Fruit fly (Drosophila melanogaster) whole organism, embryonic: ENCODE results near the gene GILT3.

Experiments used
- CG10267 ChIP-seq: fragments of 200-800 bp; sonication (Bioruptor generic); optimal IDR thresholded peaks from 2 replicates; lab custom pipeline; 2018; ENCODE audit warnings: missing biosample characterization, mild to moderate bottlenecking, missing genetic modification characterization, moderate library complexity
- CG11504 ChIP-seq: fragments of 200-800 bp; sonication (Bioruptor generic); optimal IDR thresholded peaks from 3 replicates; lab custom pipeline; 2019; ENCODE audit warnings: missing biosample characterization, mild to moderate bottlenecking, missing genetic modification characterization, moderate library complexity
- CG12391 ChIP-seq: fragments of 200-800 bp; sonication (Bioruptor generic); optimal IDR thresholded peaks from 3 replicates; lab custom pipeline; 2018; ENCODE audit warnings: missing biosample characterization, mild to moderate bottlenecking, missing genetic modification characterization, moderate library complexity
- CG15269 ChIP-seq: fragments of 200-800 bp; sonication (Bioruptor generic); optimal IDR thresholded peaks from 2 replicates; lab custom pipeline; 2018; ENCODE audit warnings: missing biosample characterization, mild to moderate bottlenecking, missing genetic modification characterization, moderate library complexity
- CG15514 ChIP-seq: fragments of 200-800 bp; sonication (Bioruptor generic); optimal IDR thresholded peaks from 3 replicates; lab custom pipeline; 2017; ENCODE audit warnings: missing biosample characterization, missing genetic modification characterization, mild to moderate bottlenecking, moderate library complexity, missing genetic modification reagents
- CG18011 ChIP-seq: fragments of 200-800 bp; sonication (Bioruptor generic); optimal IDR thresholded peaks from 2 replicates; lab custom pipeline; 2017; ENCODE audit warnings: missing biosample characterization, missing genetic modification characterization, mild to moderate bottlenecking, moderate library complexity, missing genotype
- CG18262 ChIP-seq: fragments of 200-800 bp; optimal IDR thresholded peaks from 3 replicates; lab custom pipeline; 2019; ENCODE audit warnings: missing biosample characterization, mild to moderate bottlenecking, missing genetic modification characterization, moderate library complexity
- CG18764 ChIP-seq: fragments of 200-800 bp; sonication (Bioruptor generic); optimal IDR thresholded peaks from 3 replicates; lab custom pipeline; 2016; ENCODE audit warnings: missing biosample characterization, missing genetic modification characterization
- CG2120 ChIP-seq: fragments of 200-800 bp; sonication (Bioruptor generic); optimal IDR thresholded peaks from 3 replicates; lab custom pipeline; 2016; ENCODE audit warnings: missing biosample characterization, missing genetic modification characterization
- CG2889 ChIP-seq: fragments of 200-800 bp; sonication (Bioruptor generic); IDR thresholded peaks from 3 replicates; pipeline ENCODE4 v1.3.6; 2022; ENCODE audit warnings: missing biosample characterization, missing genetic modification characterization
- CG30020 ChIP-seq: fragments of 200-800 bp; optimal IDR thresholded peaks from 2 replicates; lab custom pipeline; 2019; ENCODE audit warnings: missing biosample characterization, mild to moderate bottlenecking, missing genetic modification characterization, moderate library complexity
- CG3847 ChIP-seq: fragments of 200-800 bp; sonication (Bioruptor generic); IDR thresholded peaks from 2 replicates; pipeline ENCODE4 v1.3.6; 2022; ENCODE audit warnings: missing biosample characterization, missing genetic modification characterization
- CG4617 ChIP-seq: fragments of 200-800 bp; sonication (Bioruptor generic); optimal IDR thresholded peaks from 3 replicates; lab custom pipeline; 2016; ENCODE audit warnings: missing biosample characterization, missing genetic modification characterization, borderline replicate concordance
- CG7839 ChIP-seq: fragments of 200-800 bp; sonication (Bioruptor generic); optimal IDR thresholded peaks from 3 replicates; lab custom pipeline; 2018; ENCODE audit warnings: missing biosample characterization, mild to moderate bottlenecking, missing genetic modification characterization, moderate library complexity
- CG8290 ChIP-seq, 3 experiments: fragments of 200-800 bp; sonication (Bioruptor generic); optimal IDR thresholded peaks; 2 replicates each; lab custom pipeline; 2016 to 2019; ENCODE audit warnings: missing biosample characterization in 3 of 3, missing genetic modification characterization in 3 of 3, mild to moderate bottlenecking in 2 of 3, moderate library complexity in 1 of 3
- CG8924 ChIP-seq: fragments of 200-800 bp; optimal IDR thresholded peaks from 3 replicates; lab custom pipeline; 2019; ENCODE audit warnings: missing biosample characterization, mild to moderate bottlenecking, missing genetic modification characterization, moderate library complexity
- Dp ChIP-seq: fragments of 200-800 bp; sonication (Bioruptor generic); optimal IDR thresholded peaks from 2 replicates; lab custom pipeline; 2018; ENCODE audit warnings: missing biosample characterization, mild to moderate bottlenecking, missing genetic modification characterization, moderate library complexity
- ERR ChIP-seq: fragments of 200-800 bp; sonication (Bioruptor generic); optimal IDR thresholded peaks from 2 replicates; lab custom pipeline; 2016; ENCODE audit warnings: missing biosample characterization, missing genetic modification characterization
- Ets65A ChIP-seq: fragments of 200-800 bp; sonication (Bioruptor generic); peaks from one replicate; lab custom pipeline; 2016; ENCODE audit warnings: missing biosample characterization, missing genetic modification characterization
- Ets97D ChIP-seq: fragments of 200-800 bp; sonication (Bioruptor generic); optimal IDR thresholded peaks from 3 replicates; lab custom pipeline; 2016; ENCODE audit warnings: missing biosample characterization, missing genetic modification characterization
- Mes4 ChIP-seq: fragments of 200-800 bp; sonication (Bioruptor generic); optimal IDR thresholded peaks from 2 replicates; lab custom pipeline; 2016; ENCODE audit warnings: missing biosample characterization, missing genetic modification characterization
- NFAT ChIP-seq: fragments of 200-800 bp; sonication (Bioruptor generic); IDR thresholded peaks from 2 replicates; pipeline ENCODE4 v1.3.6; 2022; ENCODE audit warnings: missing biosample characterization, missing genetic modification characterization
- Nf-YA ChIP-seq: fragments of 200-800 bp; sonication (Bioruptor generic); IDR thresholded peaks from 2 replicates; pipeline ENCODE4 v1.3.6; 2022; ENCODE audit warnings: missing biosample characterization, missing genetic modification characterization
- Nf-YC ChIP-seq: fragments of 200-800 bp; optimal IDR thresholded peaks from 3 replicates; lab custom pipeline; 2019; ENCODE audit warnings: missing biosample characterization, mild to moderate bottlenecking, missing genetic modification characterization, moderate library complexity
- PHDP ChIP-seq: fragments of 200-800 bp; sonication (Bioruptor generic); optimal IDR thresholded peaks from 3 replicates; lab custom pipeline; 2018; ENCODE audit warnings: missing biosample characterization, mild to moderate bottlenecking, missing genetic modification characterization, moderate library complexity
- Pdp1 ChIP-seq, 2 experiments: fragments of 200-800 bp; sonication (Bioruptor generic); optimal IDR thresholded peaks; 3 replicates each; lab custom pipeline; 2016; ENCODE audit warnings: missing biosample characterization in 2 of 2, missing genetic modification characterization in 2 of 2, mild to moderate bottlenecking in 1 of 2, moderate library complexity in 1 of 2
- Poxn ChIP-seq: fragments of 200-800 bp; sonication (Bioruptor generic); IDR thresholded peaks from 2 replicates; pipeline ENCODE4 v1.3.6; 2022; ENCODE audit warnings: missing biosample characterization, missing genetic modification characterization
- Ptx1 ChIP-seq: fragments of 200-800 bp; sonication (Bioruptor generic); IDR thresholded peaks from 2 replicates; pipeline ENCODE4 v1.3.6; 2022; ENCODE audit warnings: missing biosample characterization, missing genetic modification characterization
- Sox102F ChIP-seq: fragments of 200-800 bp; sonication (Bioruptor generic); optimal IDR thresholded peaks from 2 replicates; lab custom pipeline; 2018; ENCODE audit warnings: missing biosample characterization, mild to moderate bottlenecking, missing genetic modification characterization, moderate library complexity
- Sry-δ ChIP-seq: fragments of 200-800 bp; sonication (Bioruptor generic); optimal IDR thresholded peaks from 2 replicates; lab custom pipeline; 2016; ENCODE audit warnings: missing biosample characterization, missing genetic modification characterization
- Stat92E ChIP-seq, 3 experiments: fragments of >200 bp in 2 of 3; fragments of 200-800 bp in 1 of 3; sonication (Bioruptor generic) in 1 of 3; optimal IDR thresholded peaks; 2 replicates each; lab custom pipeline; 2017 to 2019; ENCODE audit warnings: missing biosample characterization in 3 of 3, missing genetic modification characterization in 3 of 3, mild to moderate bottlenecking in 1 of 3, moderate library complexity in 1 of 3
- Xbp1 ChIP-seq: fragments of 200-800 bp; sonication (Bioruptor generic); optimal IDR thresholded peaks from 3 replicates; lab custom pipeline; 2016; ENCODE audit warnings: missing biosample characterization, mild to moderate bottlenecking, missing genetic modification characterization
- ac ChIP-seq: fragments of 200-800 bp; sonication (Bioruptor generic); optimal IDR thresholded peaks from 3 replicates; lab custom pipeline; 2017; ENCODE audit warnings: missing biosample characterization, mild to moderate bottlenecking, missing genetic modification characterization
- ase ChIP-seq: fragments of 200-800 bp; sonication (Bioruptor generic); IDR thresholded peaks from 3 replicates; pipeline ENCODE4 v1.3.6; 2022; ENCODE audit warnings: missing biosample characterization, missing genetic modification characterization
- bsh ChIP-seq, 2 experiments: fragments of 200-800 bp; sonication (Bioruptor generic); optimal IDR thresholded peaks; 2 replicates each; lab custom pipeline; 2017 to 2018; ENCODE audit warnings: mild to moderate bottlenecking in 2 of 2, missing biosample characterization in 2 of 2, missing genetic modification characterization in 2 of 2, moderate library complexity in 1 of 2
- chn ChIP-seq: fragments of 200-800 bp; sonication (Bioruptor generic); optimal IDR thresholded peaks from 2 replicates; lab custom pipeline; 2016; ENCODE audit warnings: missing biosample characterization, missing genetic modification characterization
- dpn ChIP-seq, 2 experiments: fragments of 200-800 bp; sonication (Bioruptor generic); optimal IDR thresholded peaks; 3 replicates each; lab custom pipeline; 2016; ENCODE audit warnings: missing biosample characterization in 2 of 2, missing genetic modification characterization in 2 of 2
- eve ChIP-seq, 2 experiments: fragments of >200 bp; optimal IDR thresholded peaks; 2 replicates each; lab custom pipeline; 2017; ENCODE audit warnings: missing biosample characterization in 2 of 2, missing genetic modification characterization in 2 of 2
- exex ChIP-seq: fragments of 200-800 bp; sonication (Bioruptor generic); optimal IDR thresholded peaks from 4 replicates; lab custom pipeline; 2018; ENCODE audit warnings: missing biosample characterization, mild to moderate bottlenecking, missing genetic modification characterization, moderate library complexity
- gsb-n ChIP-seq: fragments of 200-800 bp; sonication (Bioruptor generic); optimal IDR thresholded peaks from 3 replicates; lab custom pipeline; 2018; ENCODE audit warnings: missing biosample characterization, mild to moderate bottlenecking, missing genetic modification characterization
- lmd ChIP-seq: fragments of 200-800 bp; sonication (Bioruptor generic); IDR thresholded peaks from 2 replicates; pipeline ENCODE4 v1.3.6; 2022; ENCODE audit warnings: missing biosample characterization, missing genetic modification characterization
- oc ChIP-seq: fragments of 200-800 bp; sonication (Bioruptor generic); optimal IDR thresholded peaks from 2 replicates; lab custom pipeline; 2018; ENCODE audit warnings: missing biosample characterization, mild to moderate bottlenecking, missing genetic modification characterization, moderate library complexity
- otp ChIP-seq: fragments of 200-800 bp; sonication (Bioruptor generic); IDR thresholded peaks from 3 replicates; pipeline ENCODE4, ENCODE4 v1.3.6; 2022; ENCODE audit warnings: missing biosample characterization, missing genetic modification characterization
- pnt ChIP-seq: fragments of 200-800 bp; sonication (Bioruptor generic); optimal IDR thresholded peaks from 3 replicates; lab custom pipeline; 2016; ENCODE audit warnings: missing biosample characterization, missing genetic modification characterization
- salm ChIP-seq: fragments of 200-800 bp; sonication (Bioruptor generic); optimal IDR thresholded peaks from 2 replicates; lab custom pipeline; 2018; ENCODE audit warnings: missing biosample characterization, mild to moderate bottlenecking, missing genetic modification characterization
- sug ChIP-seq: fragments of 200-800 bp; optimal IDR thresholded peaks from 2 replicates; lab custom pipeline; 2019; ENCODE audit warnings: missing biosample characterization, mild to moderate bottlenecking, missing genetic modification characterization, moderate library complexity
- z ChIP-seq: fragments of 200-800 bp; sonication (Bioruptor generic); IDR thresholded peaks from 3 replicates; pipeline ENCODE4 v1.3.6; 2022; ENCODE audit warnings: missing biosample characterization, missing genetic modification characterization

The GILT3 gene

dm6 chr3R:23721936-23722335 is 44.8 kb downstream of the GILT3 start (continued):
- TF ChIP-seq CG11504 (tag; lab: Kevin White, UChicago) (peak; percentile 50), NFAT (peak; percentile 32; the same call in 1 of the 2 replicates), dpn (GFP tag; optimal IDR thresholded peaks at IDR 0.05; lab: Kevin White, UChicago) (peak in 1 of 2 experiments; percentile 57), CG7839 (tag; lab: Kevin White, UChicago) (peak; percentile 35), exex (tag; lab: Kevin White, UChicago) (peak; percentile 41), CG15269 (tag; lab: Kevin White, UChicago) (peak; percentile 43), Ets65A (peak; percentile 91), eve (GFP tag; optimal IDR thresholded peaks at IDR 0.05; lab: Kevin White, UChicago) (peak in 1 of 2 experiments; percentile 31), z (GFP tag; lab: Robert Waterston, UW) (no peak), salm (tag; lab: Kevin White, UChicago) (peak; percentile 67), sug (tag; lab: Kevin White, UChicago) (peak; percentile 66), Dp (GFP tag; lab: Kevin White, UChicago) (peak; percentile 95), ac (no peak), CG18262 (tag; lab: Kevin White, UChicago) (peak; percentile 26), gsb-n (peak; percentile 7), CG10267 (tag; lab: Kevin White, UChicago) (peak; percentile 42), pnt (GFP tag; lab: Kevin White, UChicago) (no peak), CG15514 (GFP tag; lab: Kevin White, UChicago) (peak; percentile 34), Nf-YC (tag; lab: Kevin White, UChicago) (peak; percentile 54), CG8290 (GFP tag; optimal IDR thresholded peaks at IDR 0.05; lab: Kevin White, UChicago) (peak; percentile 6), CG8290 (tag; optimal IDR thresholded peaks at IDR 0.05; lab: Kevin White, UChicago) (peak in 1 of 2 experiments; percentile 46), Sox102F (GFP tag; lab: Kevin White, UChicago) (peak; percentile 47), CG12391 (peak; percentile 43), CG2120 (GFP tag; lab: Kevin White, UChicago) (peak; percentile 43), PHDP (tag; lab: Kevin White, UChicago) (peak; percentile 64), lmd (GFP tag; lab: Robert Waterston, UW) (peak; percentile 22; the same call in 1 of the 2 replicates), Pdp1 (GFP tag; optimal IDR thresholded peaks at IDR 0.05; lab: Kevin White, UChicago) (peak in 1 of 2 experiments; percentile 3), CG3847 (GFP tag; lab: Robert Waterston, UW) (peak; percentile 65), Xbp1 (GFP tag; lab: Kevin White, UChicago) (peak; percentile 55), Ets97D (GFP tag; lab: Kevin White, UChicago) (peak; percentile 2), Ptx1 (GFP tag; lab: Robert Waterston, UW) (peak; percentile 46; the same call in 1 of the 2 replicates), CG4617 (peak; percentile 7), Sry-δ (GFP tag; lab: Kevin White, UChicago) (no peak)

dm6 chr3R:23722680-23723372 is 45.7 kb downstream of the GILT3 start, which contains the start of gene CG10365:
TSS of gene CG10365 (plus strand) at chr3R:23723331.
- TF ChIP-seq oc, result peak; percentile 79
- no peak for TF ChIP-seq ERR (GFP tag; lab: Kevin White, UChicago)
- TF ChIP-seq otp, result 0 out of 3 replicates have a peak, but pooled peaks have one; percentile 19
- TF ChIP-seq bsh (GFP tag; optimal IDR thresholded peaks at IDR 0.05; lab: Kevin White, UChicago), result peak; percentile 16 to 77
- TF ChIP-seq Mes4, result no peak
- TF ChIP-seq CG2889, result 0 out of 3 replicates have a peak, but pooled peaks have one; percentile 28
- peak; percentile 34 for TF ChIP-seq CG18011 (GFP tag; lab: Kevin White, UChicago)
- TF ChIP-seq ase, result peak; percentile 58; the same call in 1 of the 3 replicates
- TF ChIP-seq chn (GFP tag; lab: Kevin White, UChicago), result no peak
- peak; percentile 54; the same call in 1 of the 2 replicates for TF ChIP-seq Poxn (GFP tag; lab: Robert Waterston, UW)
- TF ChIP-seq CG18764, result peak; percentile 56
- TF ChIP-seq CG8290 (GFP tag; optimal IDR thresholded peaks at IDR 0.05; lab: Kevin White, UChicago), result peak; percentile 26
- no peak for TF ChIP-seq CG8290 (tag; optimal IDR thresholded peaks at IDR 0.05; lab: Kevin White, UChicago)
- TF ChIP-seq Nf-YA (GFP tag; lab: Robert Waterston, UW), result peak; percentile 82
- TF ChIP-seq CG30020, result no peak
- no peak for TF ChIP-seq Stat92E (GFP tag; optimal IDR thresholded peaks at IDR 0.05; lab: Kevin White, UChicago)
- TF ChIP-seq CG8924 (tag; lab: Kevin White, UChicago), result peak; percentile 85
